Fruit fly (Drosophila melanogaster) whole organism, embryonic: ENCODE data around the gene CG11912.

Experiments
- CG10431 ChIP-seq: fragments of 200-800 bp; sonication (Bioruptor generic); optimal IDR thresholded peaks from 3 replicates; lab custom pipeline; 2018; ENCODE audit warnings: missing biosample characterization, mild to moderate bottlenecking, missing genetic modification characterization
- CG10462 ChIP-seq: fragments of 200-800 bp; sonication (Bioruptor generic); optimal IDR thresholded peaks from 2 replicates; lab custom pipeline; 2016; ENCODE audit warnings: missing biosample characterization, missing genetic modification characterization
- CG11504 ChIP-seq: fragments of 200-800 bp; sonication (Bioruptor generic); optimal IDR thresholded peaks from 3 replicates; lab custom pipeline; 2019; ENCODE audit warnings: missing biosample characterization, mild to moderate bottlenecking, missing genetic modification characterization, moderate library complexity
- CG12659 ChIP-seq: fragments of 200-800 bp; sonication (Bioruptor generic); optimal IDR thresholded peaks from 3 replicates; lab custom pipeline; 2017; ENCODE audit warnings: mild to moderate bottlenecking, missing biosample characterization, missing genetic modification reagents, missing genetic modification characterization
- CG14860 ChIP-seq: fragments of 200-800 bp; sonication (Bioruptor generic); IDR thresholded peaks from 3 replicates; pipeline ENCODE4 v1.3.6; 2022; ENCODE audit warnings: missing biosample characterization, missing genetic modification characterization; ENCODE audit not compliant: partially characterized antibody
- CG15514 ChIP-seq: fragments of 200-800 bp; sonication (Bioruptor generic); optimal IDR thresholded peaks from 3 replicates; lab custom pipeline; 2017; ENCODE audit warnings: missing biosample characterization, missing genetic modification characterization, mild to moderate bottlenecking, moderate library complexity, missing genetic modification reagents
- CG18764 ChIP-seq: fragments of 200-800 bp; sonication (Bioruptor generic); optimal IDR thresholded peaks from 3 replicates; lab custom pipeline; 2016; ENCODE audit warnings: missing biosample characterization, missing genetic modification characterization
- CG2116 ChIP-seq: fragments of 200-800 bp; sonication (Bioruptor generic); optimal IDR thresholded peaks from 3 replicates; lab custom pipeline; 2018; ENCODE audit warnings: missing biosample characterization, mild to moderate bottlenecking, missing genetic modification characterization
- CG2712 ChIP-seq: fragments of 200-800 bp; optimal IDR thresholded peaks from 3 replicates; lab custom pipeline; 2019; ENCODE audit warnings: missing biosample characterization, mild to moderate bottlenecking, missing genetic modification characterization, moderate library complexity
- CG2889 ChIP-seq: fragments of 200-800 bp; sonication (Bioruptor generic); IDR thresholded peaks from 3 replicates; pipeline ENCODE4 v1.3.6; 2022; ENCODE audit warnings: missing biosample characterization, missing genetic modification characterization
- CG34224 ChIP-seq: fragments of 200-800 bp; sonication (Bioruptor generic); IDR thresholded peaks from 3 replicates; pipeline ENCODE4 v1.3.6; 2022; ENCODE audit warnings: missing biosample characterization, missing genetic modification characterization; ENCODE audit not compliant: partially characterized antibody
- CG34376 ChIP-seq: fragments of 200-800 bp; sonication (Bioruptor generic); optimal IDR thresholded peaks from 2 replicates; lab custom pipeline; 2018; ENCODE audit warnings: missing biosample characterization, mild to moderate bottlenecking, missing genetic modification characterization
- CG34422 ChIP-seq: fragments of 200-800 bp; sonication (Bioruptor generic); IDR thresholded peaks from 3 replicates; pipeline ENCODE4 v1.3.6; 2022; ENCODE audit warnings: missing biosample characterization, missing genetic modification characterization
- CG3838 ChIP-seq: fragments of 200-800 bp; sonication (Bioruptor generic); optimal IDR thresholded peaks from 3 replicates; lab custom pipeline; 2016; ENCODE audit warnings: missing biosample characterization, missing genetic modification characterization
- CG9609 ChIP-seq: fragments of 200-800 bp; sonication (Bioruptor generic); optimal IDR thresholded peaks from 3 replicates; lab custom pipeline; 2016; ENCODE audit warnings: missing biosample characterization, missing genetic modification characterization
- CkIIα-i1 ChIP-seq: fragments of 200-800 bp; sonication (Bioruptor generic); IDR thresholded peaks from 2 replicates; pipeline ENCODE4 v1.3.6; 2022; ENCODE audit warnings: missing biosample characterization, missing genetic modification characterization
- Fer1 ChIP-seq: fragments of 200-800 bp; sonication (Bioruptor generic); optimal IDR thresholded peaks from 2 replicates; lab custom pipeline; 2017; ENCODE audit warnings: missing biosample characterization, mild to moderate bottlenecking, missing genetic modification characterization
- Hsf ChIP-seq: fragments of 200-800 bp; sonication (Bioruptor generic); optimal IDR thresholded peaks from 3 replicates; lab custom pipeline; 2016; ENCODE audit warnings: missing biosample characterization, missing genetic modification characterization
- Neu2 ChIP-seq: fragments of 200-800 bp; sonication (Bioruptor generic); optimal IDR thresholded peaks from 3 replicates; lab custom pipeline; 2016; ENCODE audit warnings: missing biosample characterization, missing genetic modification characterization, borderline replicate concordance
- Sry-β ChIP-seq: fragments of 200-800 bp; sonication (Bioruptor generic); optimal IDR thresholded peaks from 2 replicates; lab custom pipeline; 2018; ENCODE audit warnings: missing biosample characterization, mild to moderate bottlenecking, missing genetic modification characterization, moderate library complexity
- Sry-δ ChIP-seq: fragments of 200-800 bp; sonication (Bioruptor generic); optimal IDR thresholded peaks from 2 replicates; lab custom pipeline; 2016; ENCODE audit warnings: missing biosample characterization, missing genetic modification characterization
- ash1 ChIP-seq: fragments of 200-800 bp; sonication (Bioruptor generic); optimal IDR thresholded peaks from 2 replicates; lab custom pipeline; 2018; ENCODE audit warnings: missing biosample characterization, mild to moderate bottlenecking, missing genetic modification characterization
- bbx ChIP-seq: fragments of 200-800 bp; sonication (Bioruptor generic); IDR thresholded peaks from 2 replicates; pipeline ENCODE4 v1.3.6; 2022; ENCODE audit warnings: missing biosample characterization, missing genetic modification characterization; ENCODE audit not compliant: partially characterized antibody
- esg ChIP-seq: fragments of 200-800 bp; sonication (Bioruptor generic); conservative IDR thresholded peaks from 2 replicates; pipeline ENCODE4 v1.3.6; 2022; ENCODE audit warnings: missing biosample characterization, missing genetic modification characterization
- gfzf ChIP-seq: fragments of 200-800 bp; sonication (Bioruptor generic); optimal IDR thresholded peaks from 2 replicates; lab custom pipeline; 2016; ENCODE audit warnings: missing biosample characterization, mild to moderate bottlenecking, missing genetic modification characterization, moderate library complexity
- hbn ChIP-seq: fragments of 200-800 bp; sonication (Bioruptor generic); IDR thresholded peaks from 2 replicates; pipeline ENCODE4 v1.3.6; 2022; ENCODE audit warnings: missing biosample characterization, missing genetic modification characterization; ENCODE audit not compliant: partially characterized antibody
- kni ChIP-seq: fragments of 200-800 bp; sonication (Bioruptor generic); optimal IDR thresholded peaks from 3 replicates; lab custom pipeline; 2017; ENCODE audit warnings: mild to moderate bottlenecking, missing biosample characterization, missing genetic modification reagents, missing genetic modification characterization
- nerfin-2 ChIP-seq: fragments of 200-800 bp; sonication (Bioruptor generic); IDR thresholded peaks from 2 replicates; pipeline ENCODE4 v1.3.6; 2022; ENCODE audit warnings: missing biosample characterization, missing genetic modification characterization; ENCODE audit not compliant: partially characterized antibody
- pzg ChIP-seq: fragments of 200-800 bp; sonication (Bioruptor generic); optimal IDR thresholded peaks from 3 replicates; lab custom pipeline; 2018; ENCODE audit warnings: missing biosample characterization, mild to moderate bottlenecking, missing genetic modification characterization, moderate library complexity
- scrt ChIP-seq: fragments of 200-800 bp; sonication (Bioruptor generic); optimal IDR thresholded peaks from 2 replicates; lab custom pipeline; 2018; ENCODE audit warnings: missing biosample characterization, mild to moderate bottlenecking, missing genetic modification characterization, moderate library complexity
- sens ChIP-seq: fragments of 200-800 bp; sonication (Bioruptor generic); peaks from one replicate; lab custom pipeline; 2016; ENCODE audit warnings: missing biosample characterization, missing genetic modification characterization
- sens-2 ChIP-seq: fragments of 200-800 bp; sonication (Bioruptor generic); IDR thresholded peaks from 2 replicates; pipeline ENCODE4 v1.3.6; 2022; ENCODE audit warnings: missing biosample characterization, missing genetic modification characterization
- slou ChIP-seq: fragments of 200-800 bp; sonication (Bioruptor generic); optimal IDR thresholded peaks from 3 replicates; lab custom pipeline; 2016; ENCODE audit warnings: missing biosample characterization, missing genetic modification characterization
- sna ChIP-seq: fragments of 200-800 bp; sonication (Bioruptor generic); IDR thresholded peaks from 2 replicates; pipeline ENCODE4 v1.3.6; 2022; ENCODE audit warnings: missing biosample characterization, missing genetic modification characterization; ENCODE audit not compliant: partially characterized antibody
- sob ChIP-seq: fragments of 200-800 bp; sonication (Bioruptor generic); IDR thresholded peaks from 2 replicates; pipeline ENCODE4 v1.3.6; 2022; ENCODE audit warnings: missing biosample characterization, missing genetic modification characterization

Gene CG11912

DNA sequence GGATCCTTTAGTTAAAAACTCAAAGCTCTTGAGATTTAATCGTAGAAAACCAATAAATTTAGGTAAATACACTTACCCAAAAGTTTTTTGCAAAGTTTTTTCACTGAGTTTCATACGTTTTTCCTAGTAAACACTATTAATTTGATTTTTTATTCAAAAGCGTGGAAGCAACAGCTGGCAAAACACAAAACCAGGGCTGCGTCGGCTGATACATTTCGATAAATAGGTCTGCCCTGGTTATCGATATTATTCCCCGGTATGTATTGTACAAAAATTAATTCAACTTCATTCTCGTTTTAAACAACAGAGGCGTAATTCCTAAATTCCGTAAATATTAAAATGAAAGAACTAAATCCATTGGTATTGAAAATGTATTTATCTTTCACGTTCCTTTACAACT is 47.5 kb downstream of the CG11912 start, which contains the start of gene Dus1 (continued):
- TF ChIP-seq CG15514 (GFP tag; lab: Kevin White, UChicago) (peak; percentile 41), Fer1 (GFP tag; lab: Kevin White, UChicago) (peak; percentile 48), CkIIα-i1 (GFP tag; lab: Robert Waterston, UW) (no peak), hbn (GFP tag; lab: Robert Waterston, UW) (peak; percentile 72), CG34376 (GFP tag; lab: Kevin White, UChicago) (no peak), slou (GFP tag; lab: Kevin White, UChicago) (no peak), Sry-β (GFP tag; lab: Kevin White, UChicago) (peak; percentile 51), sob (GFP tag; lab: Robert Waterston, UW) (peak; percentile 20; the same call in 1 of the 2 replicates), sens (GFP tag; lab: Kevin White, UChicago) (peak; percentile 38), nerfin-2 (GFP tag; lab: Robert Waterston, UW) (peak; percentile 65; the same call in 1 of the 2 replicates), CG12659 (GFP tag; lab: Kevin White, UChicago) (peak; percentile 46), CG2116 (peak; percentile 92), Neu2 (GFP tag; lab: Kevin White, UChicago) (no peak), sens-2 (GFP tag; lab: Robert Waterston, UW) (no peak), CG18764 (GFP tag; lab: Kevin White, UChicago) (no peak), ash1 (GFP tag; lab: Kevin White, UChicago) (no peak), CG10431 (GFP tag; lab: Kevin White, UChicago) (no peak), CG14860 (GFP tag; lab: Robert Waterston, UW) (peak; percentile 58; the same call in 2 of the 3 replicates), bbx (peak; percentile 77), CG11504 (tag; lab: Kevin White, UChicago) (peak; percentile 20), gfzf (GFP tag; lab: Kevin White, UChicago) (peak; percentile 3), scrt (GFP tag; lab: Kevin White, UChicago) (peak; percentile 94), CG2889 (GFP tag; lab: Robert Waterston, UW) (no peak), sna (GFP tag; lab: Robert Waterston, UW) (0 out of 2 replicates have a peak, but pooled peaks have one; percentile 55), Hsf (GFP tag; lab: Kevin White, UChicago) (no peak), CG3838 (GFP tag; lab: Kevin White, UChicago) (no peak), CG34422 (GFP tag; lab: Robert Waterston, UW) (peak; percentile 49; the same call in 1 of the 3 replicates), CG2712 (peak; percentile 15), pzg (GFP tag; lab: Kevin White, UChicago) (peak; percentile 71), CG34224 (GFP tag; lab: Robert Waterston, UW) (peak; percentile 84)

DNA sequence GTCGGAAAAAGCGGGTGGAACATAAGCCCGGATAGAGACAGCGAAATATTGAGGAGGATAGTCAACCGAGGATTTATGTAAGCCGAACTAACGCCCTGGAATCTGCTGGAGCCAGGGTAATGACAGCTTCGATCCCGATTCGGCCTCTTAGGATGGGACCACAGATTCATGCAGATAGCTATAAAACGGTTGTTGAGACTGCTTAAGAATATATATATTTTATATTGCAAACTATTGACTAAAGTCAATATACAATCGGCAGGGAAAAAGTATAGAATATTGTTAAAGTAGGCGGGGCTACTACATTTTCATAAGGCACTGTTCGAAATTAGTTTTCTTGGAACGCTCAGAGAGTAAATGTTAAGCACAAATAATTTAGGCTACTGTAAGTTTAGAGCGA is 50.3 kb downstream of the CG11912 start, which contains the start of gene CG3345:
TSS of gene CG3345 (plus strand) at position 301 of the 400 bp plus-strand sequence.
- TF ChIP-seq esg (GFP tag; lab: Robert Waterston, UW) (no peak), Sry-δ (no peak), CG9609 (GFP tag; lab: Kevin White, UChicago) (no peak), kni (GFP tag; lab: Kevin White, UChicago) (no peak), CG10462 (GFP tag; lab: Kevin White, UChicago) (no peak)
- TF ChIP-seq, all 482 proteins: peak for 0
